Worm (Caenorhabditis elegans): ENCODE measurements around the gene clec-137.

ce11 chrII:4663186-4663585 is 45.3 kb upstream of the clec-137 start, which contains the start of gene T05A7.12:
- no peak for TF ChIP-seq scrt-1 (GFP tag; IDR thresholded peaks at IDR 0.05)
- TF ChIP-seq hnd-1 (tag; optimal IDR thresholded peaks at IDR 0.05): no peak
- no peak for TF ChIP-seq sea-1 (GFP tag; conservative IDR thresholded peaks at IDR 0.05)
- TF ChIP-seq ceh-13 (GFP tag; optimal IDR thresholded peaks at IDR 0.05): no peak
- TF ChIP-seq F13C5.2 (tag; optimal IDR thresholded peaks at IDR 0.05): no peak
- TF ChIP-seq flt-1 (GFP tag; IDR thresholded peaks at IDR 0.05): no peak
- TF ChIP-seq ama-1 (optimal IDR thresholded peaks at IDR 0.05): no peak
- no peak for TF ChIP-seq hmbx-1 (tag; optimal IDR thresholded peaks at IDR 0.05)
- no peak for TF ChIP-seq tra-4 (tag; optimal IDR thresholded peaks at IDR 0.05)
- no peak for TF ChIP-seq tbx-37 (GFP tag; conservative IDR thresholded peaks at IDR 0.05)
- no peak for TF ChIP-seq pes-1 (GFP tag; IDR thresholded peaks at IDR 0.05)

Data from whole organism, early embryonic.